Fruit fly (Drosophila melanogaster) Kc167 (cell line): ENCODE results near the gene CG6511.

Experiments
- Myc ChIP-seq: fragments of >200 bp; optimal IDR thresholded peaks from 2 replicates; lab custom pipeline; 2017; ENCODE audit warnings: missing external identifiers
- Sin3A ChIP-seq: fragments of >200 bp; optimal IDR thresholded peaks from 2 replicates; lab custom pipeline; 2018; ENCODE audit warnings: missing external identifiers
- h ChIP-seq: fragments of >200 bp; optimal IDR thresholded peaks from 3 replicates; lab custom pipeline; 2018; ENCODE audit warnings: missing external identifiers
- insv ChIP-seq: fragments of >200 bp; optimal IDR thresholded peaks from 3 replicates; lab custom pipeline; 2018; ENCODE audit warnings: missing external identifiers
- psq ChIP-seq: fragments of >200 bp; optimal IDR thresholded peaks from 2 replicates; lab custom pipeline; 2017; ENCODE audit warnings: missing external identifiers
- ttk ChIP-seq: sonication (Bioruptor generic); optimal IDR thresholded peaks from 2 replicates; lab custom pipeline; 2017; ENCODE audit warnings: missing external identifiers

The CG6511 gene

dm6 chr3L:8731494-8731994 lies 10.4 kb downstream of the CG6511 start, which contains the start of gene Cp16:
TSS of gene Cp16 (plus strand) at chr3L:8731944.
- TF ChIP-seq h (lab: Kevin White, UChicago) = no peak
- TF ChIP-seq ttk (lab: Kevin White, UChicago) = no peak
- no peak for TF ChIP-seq psq (lab: Kevin White, UChicago)
- TF ChIP-seq Sin3A (lab: Kevin White, UChicago) = no peak

DNA sequence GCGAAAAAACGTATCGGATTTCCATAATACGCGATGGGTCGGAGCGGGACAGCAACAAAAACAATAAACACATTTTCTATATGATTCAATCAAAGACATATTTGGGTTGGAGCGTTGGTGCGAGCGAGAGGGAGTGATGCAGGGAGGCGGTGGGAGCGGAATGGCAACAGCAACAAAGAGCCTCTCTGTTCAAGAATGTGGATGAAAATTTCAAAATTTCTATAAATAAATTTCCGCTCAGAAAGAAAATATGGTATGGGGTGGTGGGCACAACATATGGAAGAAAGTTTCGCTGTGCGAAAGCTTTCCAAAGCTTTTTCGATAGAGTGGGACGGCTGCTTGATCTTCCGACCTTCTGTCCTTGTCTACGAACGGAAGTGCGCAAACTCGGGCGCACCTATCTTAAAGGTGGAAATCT lies 19.9 kb downstream of the CG6511 start:
- TF ChIP-seq ttk (lab: Kevin White, UChicago) (no peak), Myc (lab: Kevin White, UChicago) (no peak), psq (lab: Kevin White, UChicago) (no peak), h (lab: Kevin White, UChicago) (no peak), Sin3A (lab: Kevin White, UChicago) (no peak), insv (lab: Kevin White, UChicago) (no peak)

DNA sequence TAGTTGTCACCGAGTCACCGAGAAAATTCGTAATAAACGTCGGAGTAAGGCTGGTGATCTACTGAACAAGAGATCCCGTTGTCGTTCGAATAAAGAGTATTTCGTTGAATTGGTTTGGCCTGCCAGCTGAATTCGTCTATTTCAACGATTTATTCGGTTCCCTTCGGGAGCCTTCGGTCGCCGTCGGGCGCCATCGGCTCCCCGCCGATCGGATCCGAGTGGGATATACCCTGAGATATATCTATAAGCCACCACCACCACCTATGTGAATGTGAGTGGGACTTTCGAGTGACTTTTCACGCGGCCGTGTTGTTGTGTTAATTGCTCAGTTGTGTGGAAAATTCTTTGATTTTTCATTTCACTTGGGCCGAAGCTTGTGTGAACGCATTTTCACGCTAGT lies 24.1 kb downstream of the CG6511 start, which contains the start of gene Prm:
Gene Prm (minus strand): TSS at position 101 of the 400 bp plus-strand sequence.
- TF ChIP-seq Sin3A (lab: Kevin White, UChicago) = no peak
- no peak for TF ChIP-seq insv (lab: Kevin White, UChicago)
- TF ChIP-seq ttk (lab: Kevin White, UChicago) = no peak
- no peak for TF ChIP-seq Myc (lab: Kevin White, UChicago)
- TF ChIP-seq psq (lab: Kevin White, UChicago) = no peak
- no peak for TF ChIP-seq h (lab: Kevin White, UChicago)

DNA sequence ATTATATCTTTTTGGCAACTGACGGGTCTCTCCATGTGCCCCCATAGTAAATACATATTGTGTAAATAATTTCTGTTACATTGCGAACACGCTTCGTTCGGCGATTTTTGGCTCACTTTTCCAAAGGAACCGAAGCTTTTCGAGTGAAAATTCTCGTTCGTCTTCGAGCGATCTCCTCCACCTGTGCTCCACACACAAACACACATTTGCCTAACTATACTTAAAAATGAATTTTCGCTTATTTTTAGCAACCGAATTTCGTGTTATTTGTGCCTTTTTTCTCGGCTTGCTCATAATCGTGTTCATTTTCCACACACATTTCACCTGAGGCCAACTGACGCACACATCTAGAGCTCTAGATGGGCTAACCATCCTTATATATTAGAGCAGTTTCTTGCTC lies 25.4 kb downstream of the CG6511 start:
- no peak for TF ChIP-seq h (lab: Kevin White, UChicago)
- no peak for TF ChIP-seq psq (lab: Kevin White, UChicago)
- no peak for TF ChIP-seq insv (lab: Kevin White, UChicago)
- TF ChIP-seq ttk (lab: Kevin White, UChicago) = no peak
- TF ChIP-seq Sin3A (lab: Kevin White, UChicago) = no peak

- TF ChIP-seq psq (lab: Kevin White, UChicago) (no peak), Myc (lab: Kevin White, UChicago) (no peak), h (lab: Kevin White, UChicago) (no peak), Sin3A (lab: Kevin White, UChicago) (no peak), insv (lab: Kevin White, UChicago) (no peak), ttk (lab: Kevin White, UChicago) (no peak)
Observed at dm6 chr3L:8748323-8748722, 27.2 kb downstream of the CG6511 start.

DNA sequence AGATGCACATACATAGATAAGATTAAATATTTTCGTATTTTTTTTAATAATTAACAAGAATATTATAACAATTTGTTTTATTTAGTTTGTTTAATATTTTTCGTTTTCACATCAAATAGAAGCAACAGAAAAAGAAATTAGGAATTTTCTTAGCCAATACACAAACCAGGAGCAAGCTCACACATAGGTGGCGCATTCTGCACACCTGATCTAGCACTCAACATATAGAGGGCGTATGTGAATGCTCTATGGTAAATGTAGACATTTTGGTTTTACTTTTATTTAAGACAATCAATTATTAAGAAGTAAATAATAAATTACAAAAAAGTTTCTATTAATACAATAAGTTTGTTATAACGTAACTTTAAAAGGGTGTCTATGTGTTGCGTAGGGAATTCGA lies 27.7 kb downstream of the CG6511 start:
- no peak for TF ChIP-seq insv (lab: Kevin White, UChicago)
- no peak for TF ChIP-seq Sin3A (lab: Kevin White, UChicago)
- TF ChIP-seq Myc (lab: Kevin White, UChicago) = no peak
- no peak for TF ChIP-seq psq (lab: Kevin White, UChicago)
- TF ChIP-seq h (lab: Kevin White, UChicago) = no peak
- TF ChIP-seq ttk (lab: Kevin White, UChicago) = no peak

DNA sequence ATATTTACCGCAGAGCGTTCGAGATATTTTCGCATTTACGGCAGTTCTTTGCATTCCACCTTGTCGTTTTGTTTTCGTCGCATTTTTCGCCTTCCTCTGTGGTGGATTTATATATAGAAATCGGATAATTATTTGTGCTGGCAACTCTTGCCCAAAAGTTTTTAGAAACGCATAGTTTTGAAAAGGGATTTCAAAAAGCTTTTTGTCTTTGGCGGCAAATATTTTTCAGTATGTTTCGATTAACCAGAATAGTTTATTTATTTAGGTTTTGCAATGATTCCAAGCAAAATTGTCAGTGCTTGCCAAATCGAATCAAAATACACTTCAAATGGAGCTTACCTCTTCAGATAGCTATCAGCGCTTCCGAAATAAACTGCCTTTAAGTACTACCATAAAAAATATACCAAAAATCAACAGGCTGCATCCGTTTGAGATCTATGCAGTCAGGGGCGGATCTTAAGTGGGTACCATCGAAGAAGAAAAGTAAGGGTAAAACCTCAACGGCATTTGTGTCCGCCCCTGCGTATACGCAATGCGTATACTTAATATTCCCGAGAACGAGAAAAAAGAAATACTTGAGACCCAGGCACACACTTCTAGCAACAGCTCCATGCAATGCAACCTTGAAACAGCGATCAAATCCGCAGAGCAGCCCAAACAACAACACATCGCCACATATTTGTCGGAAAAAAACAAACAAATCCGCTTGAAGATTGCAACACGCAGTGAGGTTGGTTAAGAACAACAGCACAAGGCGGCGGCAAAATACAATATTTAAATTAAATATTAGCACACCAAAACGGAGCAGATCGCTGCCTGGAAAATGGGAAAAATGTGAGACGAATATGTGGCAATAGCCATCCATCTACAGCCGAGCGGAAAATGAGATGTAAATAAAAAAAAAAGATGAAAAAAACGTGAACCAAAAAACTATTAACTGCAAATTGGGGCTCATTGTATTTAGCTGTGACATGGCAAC lies 28.8 kb downstream of the CG6511 start, which contains the start of gene CG13306:
Gene CG13306 (minus strand): TSS at position 51 of the 979 bp plus-strand sequence.
- TF ChIP-seq insv (lab: Kevin White, UChicago) (no peak), h (lab: Kevin White, UChicago) (no peak), psq (lab: Kevin White, UChicago) (no peak), ttk (lab: Kevin White, UChicago) (no peak), Sin3A (lab: Kevin White, UChicago) (no peak), Myc (lab: Kevin White, UChicago) (no peak)

DNA sequence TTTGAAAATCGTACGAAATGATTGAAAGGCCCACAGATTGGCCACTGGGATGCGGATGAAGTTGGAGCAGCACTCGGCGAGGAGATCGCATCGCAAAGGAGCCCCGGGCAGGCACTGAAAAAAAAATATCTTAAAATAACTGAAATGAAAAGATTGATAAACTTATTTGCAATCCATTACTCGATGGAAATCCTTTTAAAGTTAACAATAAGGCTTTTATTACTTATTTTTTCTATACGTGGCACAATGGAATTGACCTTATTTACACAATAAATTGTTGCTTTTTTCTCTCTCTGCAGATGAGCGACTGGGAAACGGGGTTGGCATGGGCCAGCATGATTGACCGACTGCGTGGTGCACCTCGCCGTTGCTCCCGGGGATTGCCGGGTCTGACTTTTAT lies 30.1 kb downstream of the CG6511 start:
- no peak for TF ChIP-seq psq (lab: Kevin White, UChicago)
- no peak for TF ChIP-seq Myc (lab: Kevin White, UChicago)
- no peak for TF ChIP-seq insv (lab: Kevin White, UChicago)
- no peak for TF ChIP-seq Sin3A (lab: Kevin White, UChicago)
- no peak for TF ChIP-seq ttk (lab: Kevin White, UChicago)
- TF ChIP-seq h (lab: Kevin White, UChicago) = no peak

DNA sequence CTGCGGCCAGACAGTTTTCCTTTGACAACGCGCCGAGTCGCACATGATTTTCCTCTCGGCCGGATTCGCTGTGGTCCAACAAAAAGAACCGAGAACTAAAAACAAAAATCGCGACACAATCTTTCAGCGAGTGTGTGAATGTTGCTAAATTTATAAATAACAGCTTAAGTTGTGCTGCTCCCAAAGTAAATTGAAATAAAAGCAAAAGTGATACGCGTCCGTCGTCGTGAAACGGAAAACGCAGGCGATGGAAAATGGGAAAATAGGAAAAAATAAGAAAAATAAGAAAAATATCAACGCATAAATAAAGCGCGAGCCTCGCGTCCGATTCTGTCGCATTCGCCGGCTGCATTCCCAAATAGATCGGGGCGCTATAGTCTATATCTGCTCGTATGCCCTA lies 32.5 kb downstream of the CG6511 start, which contains the start of gene Fhos:
Gene Fhos (plus strand): TSS at position 28 of the 400 bp plus-strand sequence.
- no peak for TF ChIP-seq h (lab: Kevin White, UChicago)
- no peak for TF ChIP-seq ttk (lab: Kevin White, UChicago)
- TF ChIP-seq psq (lab: Kevin White, UChicago) = no peak
- TF ChIP-seq Myc (lab: Kevin White, UChicago) = no peak
- no peak for TF ChIP-seq insv (lab: Kevin White, UChicago)
- no peak for TF ChIP-seq Sin3A (lab: Kevin White, UChicago)

- no peak for TF ChIP-seq ttk (lab: Kevin White, UChicago)
Observed at dm6 chr3L:8755689-8756088, 34.6 kb downstream of the CG6511 start, which contains the start of gene CG6576. TSS of gene CG6576 (plus strand) at chr3L:8755989.

dm6 chr3L:8763037-8763454 lies 41.9 kb downstream of the CG6511 start:
- TF ChIP-seq h (lab: Kevin White, UChicago) (no peak), psq (lab: Kevin White, UChicago) (no peak), insv (lab: Kevin White, UChicago) (no peak), Myc (lab: Kevin White, UChicago) (no peak), Sin3A (lab: Kevin White, UChicago) (no peak), ttk (lab: Kevin White, UChicago) (no peak)
